In the genomic region with DNA sequence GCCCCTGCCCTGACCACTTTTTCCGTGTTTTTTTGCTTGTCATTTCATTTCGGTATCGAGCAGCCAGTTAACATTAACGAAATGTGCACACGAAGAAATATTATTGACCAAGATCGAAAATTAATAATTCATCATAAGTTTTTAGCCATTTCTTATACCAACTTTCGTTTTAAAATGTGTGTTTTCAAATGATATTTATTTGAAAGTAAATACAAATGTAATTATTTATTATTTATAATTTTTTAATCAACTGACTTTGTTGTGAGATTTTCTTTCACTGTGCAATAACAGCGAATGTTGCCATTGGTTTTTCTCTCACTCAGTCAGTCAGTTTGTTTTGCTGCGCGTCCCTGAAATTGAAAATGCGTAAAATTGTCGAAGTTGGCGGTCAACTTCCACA, we compare ENCODE assay signal across 2 fruit fly cellular contexts.
TF ChIP-seq lines count a peak whose summit lies in the region.

No protein-coding gene starts in this region.

TF ChIP-seq in whole organism, embryonic, 481 proteins besides CTCF, POLR2A, EP300 and RAD21 (continued from another document and continues in another):
- TF ChIP-seq Camta (GFP tag; optimal IDR thresholded peaks at IDR 0.05; lab: Kevin White, UChicago), result no peak
- no peak for TF ChIP-seq D (optimal IDR thresholded peaks at IDR 0.05; lab: Kevin White, UChicago)
- peak; percentile 23 for TF ChIP-seq D (GFP tag; optimal IDR thresholded peaks at IDR 0.05; lab: Kevin White, UChicago)
- TF ChIP-seq phol (tag; optimal IDR thresholded peaks at IDR 0.05; lab: Kevin White, UChicago), result peak; percentile 63
- peak; percentile 48 for TF ChIP-seq Hr3 (GFP tag; optimal IDR thresholded peaks at IDR 0.05; lab: Kevin White, UChicago)
- TF ChIP-seq CG9437 (GFP tag; optimal IDR thresholded peaks at IDR 0.05; lab: Kevin White, UChicago), result peak; percentile 37
- TF ChIP-seq CG17568 (GFP tag; optimal IDR thresholded peaks at IDR 0.05; lab: Kevin White, UChicago), result no peak
- peak in 1 of 2 experiments; percentile 90 for TF ChIP-seq Hr51 (GFP tag; optimal IDR thresholded peaks at IDR 0.05; lab: Kevin White, UChicago)
- TF ChIP-seq crc (GFP tag; optimal IDR thresholded peaks at IDR 0.05; lab: Kevin White, UChicago), result no peak
- no peak for TF ChIP-seq CG13123 (GFP tag; optimal IDR thresholded peaks at IDR 0.05; lab: Kevin White, UChicago)
- peak; percentile 73; the same call in 2 of the 3 replicates for TF ChIP-seq tgo (GFP tag; IDR thresholded peaks at IDR 0.05; lab: Robert Waterston, UW)
- TF ChIP-seq CG10209 (GFP tag; optimal IDR thresholded peaks at IDR 0.05; lab: Kevin White, UChicago), result peak; percentile 58
- TF ChIP-seq bcd (GFP tag; optimal IDR thresholded peaks at IDR 0.05; lab: Kevin White, UChicago), result peak; percentile 50
- peak; percentile 62 for TF ChIP-seq CG13296 (GFP tag; optimal IDR thresholded peaks at IDR 0.05; lab: Kevin White, UChicago)
- peak; percentile 46 for TF ChIP-seq salm (tag; optimal IDR thresholded peaks at IDR 0.05; lab: Kevin White, UChicago)
- TF ChIP-seq CG2116 (GFP tag; optimal IDR thresholded peaks at IDR 0.05; lab: Kevin White, UChicago), result no peak
- peak; percentile 65 for TF ChIP-seq Ada2b (GFP tag; IDR thresholded peaks at IDR 0.05; lab: Robert Waterston, UW)
- TF ChIP-seq hth (optimal IDR thresholded peaks at IDR 0.05; lab: Kevin White, UChicago), result no peak
- 0 out of 2 replicates have a peak, but pooled peaks have one; percentile 43 for TF ChIP-seq gsb (GFP tag; IDR thresholded peaks at IDR 0.05; lab: Robert Waterston, UW)
- peak; percentile 50; the same call in 1 of the 2 replicates for TF ChIP-seq CG10366 (GFP tag; IDR thresholded peaks at IDR 0.05; lab: Robert Waterston, UW)
- TF ChIP-seq CG9932 (GFP tag; IDR thresholded peaks at IDR 0.05; lab: Robert Waterston, UW), result peak; percentile 53
- TF ChIP-seq Aef1 (GFP tag; IDR thresholded peaks at IDR 0.05; lab: Robert Waterston, UW), result peak; percentile 52; the same call in 2 of the 3 replicates
- peak; percentile 24; the same call in 1 of the 2 replicates for TF ChIP-seq CG32532 (GFP tag; IDR thresholded peaks at IDR 0.05; lab: Robert Waterston, UW)
- peak; percentile 44 for TF ChIP-seq CG10979 (tag; optimal IDR thresholded peaks at IDR 0.05; lab: Kevin White, UChicago)
- peak; percentile 4 for TF ChIP-seq CG3407 (GFP tag; optimal IDR thresholded peaks at IDR 0.05; lab: Kevin White, UChicago)
- TF ChIP-seq CG17829 (tag; optimal IDR thresholded peaks at IDR 0.05; lab: Kevin White, UChicago), result peak; percentile 41
- TF ChIP-seq CG6683 (GFP tag; optimal IDR thresholded peaks at IDR 0.05; lab: Kevin White, UChicago), result peak; percentile 11
- TF ChIP-seq Fer1 (GFP tag; optimal IDR thresholded peaks at IDR 0.05; lab: Kevin White, UChicago), result peak; percentile 69
- TF ChIP-seq ewg (GFP tag; optimal IDR thresholded peaks at IDR 0.05; lab: Kevin White, UChicago), result peak; percentile 24
- TF ChIP-seq run (tag; optimal IDR thresholded peaks at IDR 0.05; lab: Kevin White, UChicago), result peak; percentile 29
- peak; percentile 67 for TF ChIP-seq CG9727 (GFP tag; optimal IDR thresholded peaks at IDR 0.05; lab: Kevin White, UChicago)
- TF ChIP-seq CG10147 (GFP tag; optimal IDR thresholded peaks at IDR 0.05; lab: Kevin White, UChicago), result peak; percentile 60
- peak; percentile 75 for TF ChIP-seq CG7839 (tag; optimal IDR thresholded peaks at IDR 0.05; lab: Kevin White, UChicago)
- peak; percentile 62 for TF ChIP-seq CG18262 (tag; optimal IDR thresholded peaks at IDR 0.05; lab: Kevin White, UChicago)
- no peak for TF ChIP-seq hkb (optimal IDR thresholded peaks at IDR 0.05; lab: Kevin White, UChicago)
- peak; percentile 66 for TF ChIP-seq hkb (GFP tag; IDR thresholded peaks at IDR 0.05; lab: Robert Waterston, UW)
- peak; percentile 75 for TF ChIP-seq lab (GFP tag; optimal IDR thresholded peaks at IDR 0.05; lab: Kevin White, UChicago)
- peak; percentile 54 for TF ChIP-seq CG9817 (tag; optimal IDR thresholded peaks at IDR 0.05; lab: Kevin White, UChicago)
- TF ChIP-seq crol (GFP tag; IDR thresholded peaks at IDR 0.05; lab: Robert Waterston, UW), result no peak
- peak; percentile 78 for TF ChIP-seq CG15269 (tag; optimal IDR thresholded peaks at IDR 0.05; lab: Kevin White, UChicago)
- peak; percentile 68 for TF ChIP-seq CG17359 (tag; optimal IDR thresholded peaks at IDR 0.05; lab: Kevin White, UChicago)
- TF ChIP-seq Nf-YB (GFP tag; optimal IDR thresholded peaks at IDR 0.05; lab: Kevin White, UChicago), result peak; percentile 25
- TF ChIP-seq CG11093 (GFP tag; IDR thresholded peaks at IDR 0.05; lab: Robert Waterston, UW), result no peak
- TF ChIP-seq grau (tag; optimal IDR thresholded peaks at IDR 0.05; lab: Kevin White, UChicago), result peak; percentile 78
- TF ChIP-seq hbn (GFP tag; IDR thresholded peaks at IDR 0.05; lab: Robert Waterston, UW; ENCODE audit: partially characterized antibody), result no peak
- peak; percentile 35 for TF ChIP-seq Nf-YC (tag; optimal IDR thresholded peaks at IDR 0.05; lab: Kevin White, UChicago)
- peak; percentile 71 for TF ChIP-seq Fer3 (tag; optimal IDR thresholded peaks at IDR 0.05; lab: Kevin White, UChicago)
- TF ChIP-seq nom (GFP tag; optimal IDR thresholded peaks at IDR 0.05; lab: Kevin White, UChicago), result no peak
- peak; percentile 30; the same call in 1 of the 2 replicates for TF ChIP-seq CG14667 (GFP tag; IDR thresholded peaks at IDR 0.05; lab: Robert Waterston, UW)
- TF ChIP-seq sens (GFP tag; lab: Kevin White, UChicago), result peak; percentile 33
- peak; percentile 57; the same call in 1 of the 3 replicates for TF ChIP-seq CG11695 (GFP tag; IDR thresholded peaks at IDR 0.05; lab: Robert Waterston, UW)
- peak; percentile 66 for TF ChIP-seq Sox100B (GFP tag; optimal IDR thresholded peaks at IDR 0.05; lab: Kevin White, UChicago)
- TF ChIP-seq CG11504 (tag; optimal IDR thresholded peaks at IDR 0.05; lab: Kevin White, UChicago), result peak; percentile 86
- no peak for TF ChIP-seq Lim3 (GFP tag; IDR thresholded peaks at IDR 0.05; lab: Robert Waterston, UW)
- peak; percentile 37 for TF ChIP-seq Ravus (GFP tag; IDR thresholded peaks at IDR 0.05; lab: Robert Waterston, UW)
- peak; percentile 79 for TF ChIP-seq CG2678 (tag; optimal IDR thresholded peaks at IDR 0.05; lab: Kevin White, UChicago)
- TF ChIP-seq Vsx1 (GFP tag; optimal IDR thresholded peaks at IDR 0.05; lab: Kevin White, UChicago), result peak; percentile 23
- peak; percentile 82 for TF ChIP-seq dmrt99B (tag; optimal IDR thresholded peaks at IDR 0.05; lab: Kevin White, UChicago)
- peak; percentile 49 for TF ChIP-seq az2 (GFP tag; optimal IDR thresholded peaks at IDR 0.05; lab: Kevin White, UChicago)
- no peak for TF ChIP-seq Sry-δ (GFP tag; optimal IDR thresholded peaks at IDR 0.05; lab: Kevin White, UChicago)
- TF ChIP-seq CG4820 (GFP tag; optimal IDR thresholded peaks at IDR 0.05; lab: Kevin White, UChicago), result peak; percentile 20
- peak; percentile 45 for TF ChIP-seq CG14441 (GFP tag; IDR thresholded peaks at IDR 0.05; lab: Robert Waterston, UW)
- TF ChIP-seq CG14710 (tag; optimal IDR thresholded peaks at IDR 0.05; lab: Kevin White, UChicago), result peak; percentile 11

TF ChIP-seq in whole organism, prepupa, 60 proteins besides CTCF, POLR2A, EP300 and RAD21 (continued from another document):
- TF ChIP-seq dac (GFP tag; optimal IDR thresholded peaks at IDR 0.05; lab: Kevin White, UChicago) (no peak), Eip93F (GFP tag; optimal IDR thresholded peaks at IDR 0.05; lab: Kevin White, UChicago) (no peak), CG34406 (GFP tag; optimal IDR thresholded peaks at IDR 0.05; lab: Kevin White, UChicago) (peak; percentile 54), CG32006 (GFP tag; optimal IDR thresholded peaks at IDR 0.05; lab: Kevin White, UChicago) (peak; percentile 52), CG7368 (GFP tag; optimal IDR thresholded peaks at IDR 0.05; lab: Kevin White, UChicago) (peak; percentile 14), Hr4 (GFP tag; optimal IDR thresholded peaks at IDR 0.05; lab: Kevin White, UChicago) (peak; percentile 42), Sox15 (GFP tag; optimal IDR thresholded peaks at IDR 0.05; lab: Kevin White, UChicago) (no peak), CG9139 (GFP tag; optimal IDR thresholded peaks at IDR 0.05; lab: Kevin White, UChicago) (no peak), Eip75B (GFP tag; optimal IDR thresholded peaks at IDR 0.05; lab: Kevin White, UChicago) (no peak), Sox102F (GFP tag; optimal IDR thresholded peaks at IDR 0.05; lab: Kevin White, UChicago) (peak; percentile 20), OdsH (GFP tag; optimal IDR thresholded peaks at IDR 0.05; lab: Kevin White, UChicago) (peak; percentile 45), CG8119 (GFP tag; IDR thresholded peaks at IDR 0.05; lab: Robert Waterston, UW) (peak; percentile 54; the same call in 2 of the 3 replicates), svp (GFP tag; lab: Kevin White, UChicago) (peak; percentile 50), CG10669 (GFP tag; optimal IDR thresholded peaks at IDR 0.05; lab: Kevin White, UChicago) (no peak), CG6163 (GFP tag; IDR thresholded peaks at IDR 0.05; lab: Robert Waterston, UW) (no peak), Sox14 (GFP tag; optimal IDR thresholded peaks at IDR 0.05; lab: Kevin White, UChicago) (no peak), Blimp-1 (GFP tag; optimal IDR thresholded peaks at IDR 0.05; lab: Kevin White, UChicago) (no peak), CG15336 (GFP tag; IDR thresholded peaks at IDR 0.05; lab: Robert Waterston, UW) (peak; percentile 66), CG11294 (GFP tag; IDR thresholded peaks at IDR 0.05; lab: Robert Waterston, UW) (no peak), lz (GFP tag; optimal IDR thresholded peaks at IDR 0.05; lab: Kevin White, UChicago) (peak; percentile 2), CG4318 (GFP tag; optimal IDR thresholded peaks at IDR 0.05; lab: Kevin White, UChicago) (no peak)
